Fruit fly (Drosophila melanogaster): ENCODE data around the gene CG7140.

- no peak for TF ChIP-seq CG14711 (tag; optimal IDR thresholded peaks at IDR 0.05)
- TF ChIP-seq ovo (GFP tag; optimal IDR thresholded peaks at IDR 0.05), result no peak
- TF ChIP-seq Crg-1 (GFP tag; optimal IDR thresholded peaks at IDR 0.05), result no peak
- TF ChIP-seq CG11617 (GFP tag; optimal IDR thresholded peaks at IDR 0.05), result no peak
- no peak for TF ChIP-seq Mnt (GFP tag; optimal IDR thresholded peaks at IDR 0.05)
- no peak for TF ChIP-seq bab1 (GFP tag; optimal IDR thresholded peaks at IDR 0.05)
- TF ChIP-seq cic (GFP tag; optimal IDR thresholded peaks at IDR 0.05), result no peak
- TF ChIP-seq tj (GFP tag; optimal IDR thresholded peaks at IDR 0.05), result no peak
- TF ChIP-seq kay (GFP tag; ENCODE audit: borderline replicate concordance), result no peak
- TF ChIP-seq CG12768 (GFP tag; optimal IDR thresholded peaks at IDR 0.05), result no peak
These were observed 22.0 kb downstream of the CG7140 start for dm6 chr3L:22006107-22006506.
